Fruit fly (Drosophila melanogaster) whole organism, embryonic: Measurements from ENCODE around the gene CG8173.

ENCODE experiments used
- Aef1 ChIP-seq: fragments of 200-800 bp; sonication (Bioruptor generic); IDR thresholded peaks from 3 replicates; pipeline ENCODE4 v1.3.6; 2022; ENCODE audit warnings: missing biosample characterization, missing genetic modification characterization
- Antp ChIP-seq: fragments of 200-800 bp; sonication (Bioruptor generic); optimal IDR thresholded peaks from 3 replicates; lab custom pipeline; 2016; ENCODE audit warnings: missing biosample characterization, missing genetic modification characterization
- BEAF-32 ChIP-seq: fragments of 200-800 bp; sonication (Bioruptor generic); optimal IDR thresholded peaks from 3 replicates; lab custom pipeline; 2017; ENCODE audit warnings: missing biosample characterization, missing genetic modification characterization, mild to moderate bottlenecking, moderate library complexity, missing genetic modification reagents
- CG10565 ChIP-seq: fragments of 200-800 bp; sonication (Bioruptor generic); optimal IDR thresholded peaks from 3 replicates; lab custom pipeline; 2016; ENCODE audit warnings: missing biosample characterization, mild to moderate bottlenecking, missing genetic modification characterization
- CG11560 ChIP-seq: fragments of 200-800 bp; sonication (Bioruptor generic); IDR thresholded peaks from 3 replicates; pipeline ENCODE4 v1.3.6; 2022; ENCODE audit warnings: missing biosample characterization, missing genetic modification characterization
- CG12071 ChIP-seq: fragments of 200-800 bp; sonication (Bioruptor generic); optimal IDR thresholded peaks from 3 replicates; lab custom pipeline; 2018; ENCODE audit warnings: missing biosample characterization, mild to moderate bottlenecking, missing genetic modification characterization
- CG13624 ChIP-seq: fragments of 200-800 bp; sonication (Bioruptor generic); optimal IDR thresholded peaks from 2 replicates; lab custom pipeline; 2016; ENCODE audit warnings: missing biosample characterization, missing genetic modification characterization
- CG14441 ChIP-seq: fragments of 200-800 bp; sonication (Bioruptor generic); IDR thresholded peaks from 2 replicates; pipeline ENCODE4 v1.3.6; 2022; ENCODE audit warnings: missing biosample characterization, missing genetic modification characterization
- CG14860 ChIP-seq: fragments of 200-800 bp; sonication (Bioruptor generic); IDR thresholded peaks from 3 replicates; pipeline ENCODE4 v1.3.6; 2022; ENCODE audit warnings: missing biosample characterization, missing genetic modification characterization; ENCODE audit not compliant: partially characterized antibody
- CG17361 ChIP-seq: fragments of 200-800 bp; sonication (Bioruptor generic); IDR thresholded peaks from 3 replicates; pipeline ENCODE4 v1.3.6; 2022; ENCODE audit warnings: missing biosample characterization, missing genetic modification characterization
- CG17385 ChIP-seq: fragments of 200-800 bp; sonication (Bioruptor generic); optimal IDR thresholded peaks from 3 replicates; lab custom pipeline; 2018; ENCODE audit warnings: missing biosample characterization, mild to moderate bottlenecking, missing genetic modification characterization
- CG1792 ChIP-seq: fragments of 200-800 bp; sonication (Bioruptor generic); optimal IDR thresholded peaks from 2 replicates; lab custom pipeline; 2016; ENCODE audit warnings: missing biosample characterization, missing genetic modification characterization
- CG18262 ChIP-seq: fragments of 200-800 bp; optimal IDR thresholded peaks from 3 replicates; lab custom pipeline; 2019; ENCODE audit warnings: missing biosample characterization, mild to moderate bottlenecking, missing genetic modification characterization, moderate library complexity
- CG34224 ChIP-seq: fragments of 200-800 bp; sonication (Bioruptor generic); IDR thresholded peaks from 3 replicates; pipeline ENCODE4 v1.3.6; 2022; ENCODE audit warnings: missing biosample characterization, missing genetic modification characterization; ENCODE audit not compliant: partially characterized antibody
- CG3847 ChIP-seq: fragments of 200-800 bp; sonication (Bioruptor generic); IDR thresholded peaks from 2 replicates; pipeline ENCODE4 v1.3.6; 2022; ENCODE audit warnings: missing biosample characterization, missing genetic modification characterization
- CG4730 ChIP-seq: fragments of 200-800 bp; sonication (Bioruptor generic); IDR thresholded peaks from 2 replicates; pipeline ENCODE4 v1.3.6; 2022; ENCODE audit warnings: missing biosample characterization, missing genetic modification characterization
- CG4820 ChIP-seq: fragments of 200-800 bp; sonication (Bioruptor generic); optimal IDR thresholded peaks from 3 replicates; lab custom pipeline; 2016; ENCODE audit warnings: missing biosample characterization, missing genetic modification characterization
- CG6654 ChIP-seq: fragments of 200-800 bp; sonication (Bioruptor generic); optimal IDR thresholded peaks from 2 replicates; lab custom pipeline; 2017; ENCODE audit warnings: missing biosample characterization, mild to moderate bottlenecking, missing genetic modification characterization
- CG6683 ChIP-seq: fragments of 200-800 bp; sonication (Bioruptor generic); optimal IDR thresholded peaks from 2 replicates; lab custom pipeline; 2017; ENCODE audit warnings: missing biosample characterization, mild to moderate bottlenecking, missing genetic modification characterization, missing genetic modification reagents
- CG6689 ChIP-seq: fragments of 200-800 bp; sonication (Bioruptor generic); IDR thresholded peaks from 2 replicates; pipeline ENCODE4 v1.3.6; 2022; ENCODE audit warnings: missing biosample characterization, missing genetic modification characterization
- CG7372 ChIP-seq: fragments of 200-800 bp; sonication (Bioruptor generic); IDR thresholded peaks from 2 replicates; pipeline ENCODE4 v1.3.6; 2022; ENCODE audit warnings: missing biosample characterization, missing genetic modification characterization
- CG7786 ChIP-seq: fragments of 200-800 bp; sonication (Bioruptor generic); optimal IDR thresholded peaks from 2 replicates; lab custom pipeline; 2016; ENCODE audit warnings: missing biosample characterization, missing genetic modification characterization
- CG8765 ChIP-seq: fragments of 200-800 bp; sonication (Bioruptor generic); IDR thresholded peaks from 2 replicates; pipeline ENCODE4 v1.3.6; 2022; ENCODE audit warnings: missing biosample characterization, missing genetic modification characterization
- CG9215 ChIP-seq: fragments of 200-800 bp; sonication (Bioruptor generic); IDR thresholded peaks from 2 replicates; pipeline ENCODE4 v1.3.6; 2022; ENCODE audit warnings: missing biosample characterization, missing genetic modification characterization
- Fer1 ChIP-seq: fragments of 200-800 bp; sonication (Bioruptor generic); optimal IDR thresholded peaks from 2 replicates; lab custom pipeline; 2017; ENCODE audit warnings: missing biosample characterization, mild to moderate bottlenecking, missing genetic modification characterization
- Oaz ChIP-seq: fragments of 200-800 bp; sonication (Bioruptor generic); IDR thresholded peaks from 2 replicates; pipeline ENCODE4 v1.3.6; 2022; ENCODE audit warnings: missing biosample characterization, missing genetic modification characterization
- Ptx1 ChIP-seq: fragments of 200-800 bp; sonication (Bioruptor generic); IDR thresholded peaks from 2 replicates; pipeline ENCODE4 v1.3.6; 2022; ENCODE audit warnings: missing biosample characterization, missing genetic modification characterization
- Ssrp ChIP-seq: fragments of 200-800 bp; sonication (Bioruptor generic); optimal IDR thresholded peaks from 2 replicates; lab custom pipeline; 2018; ENCODE audit warnings: missing biosample characterization, mild to moderate bottlenecking, missing genetic modification characterization, moderate library complexity
- ash1 ChIP-seq: fragments of 200-800 bp; sonication (Bioruptor generic); optimal IDR thresholded peaks from 2 replicates; lab custom pipeline; 2018; ENCODE audit warnings: missing biosample characterization, mild to moderate bottlenecking, missing genetic modification characterization
- chinmo ChIP-seq: fragments of 200-800 bp; sonication (Bioruptor generic); IDR thresholded peaks from 4 replicates; pipeline ENCODE4 v1.3.6; 2022; ENCODE audit warnings: missing biosample characterization, missing genetic modification characterization; ENCODE audit not compliant: partially characterized antibody
- chn ChIP-seq: fragments of 200-800 bp; sonication (Bioruptor generic); optimal IDR thresholded peaks from 2 replicates; lab custom pipeline; 2016; ENCODE audit warnings: missing biosample characterization, missing genetic modification characterization
- ci ChIP-seq: fragments of 200-800 bp; sonication (Bioruptor generic); IDR thresholded peaks from 3 replicates; pipeline ENCODE4 v1.3.6; 2022; ENCODE audit warnings: missing biosample characterization, missing genetic modification characterization
- dan ChIP-seq: fragments of 200-800 bp; sonication (Bioruptor generic); IDR thresholded peaks from 2 replicates; pipeline ENCODE4 v1.3.6; 2022; ENCODE audit warnings: missing biosample characterization, missing genetic modification characterization
- fru ChIP-seq: fragments of >200 bp; optimal IDR thresholded peaks from 2 replicates; lab custom pipeline; 2017
- gce ChIP-seq: fragments of 200-800 bp; sonication (Bioruptor generic); IDR thresholded peaks from 3 replicates; pipeline ENCODE4 v1.3.6; 2022; ENCODE audit warnings: missing biosample characterization, missing genetic modification characterization
- gro ChIP-seq: fragments of 200-800 bp; sonication (Bioruptor generic); optimal IDR thresholded peaks from 2 replicates; lab custom pipeline; 2016; ENCODE audit warnings: missing biosample characterization, missing genetic modification characterization
- gsb-n ChIP-seq: fragments of 200-800 bp; sonication (Bioruptor generic); optimal IDR thresholded peaks from 3 replicates; lab custom pipeline; 2018; ENCODE audit warnings: missing biosample characterization, mild to moderate bottlenecking, missing genetic modification characterization
- jumu ChIP-seq: fragments of 200-800 bp; sonication (Bioruptor generic); optimal IDR thresholded peaks from 3 replicates; lab custom pipeline; 2016; ENCODE audit warnings: missing biosample characterization, missing genetic modification characterization
- lab ChIP-seq: fragments of 200-800 bp; sonication (Bioruptor generic); optimal IDR thresholded peaks from 3 replicates; lab custom pipeline; 2017; ENCODE audit warnings: missing biosample characterization, missing genetic modification characterization, mild to moderate bottlenecking, moderate library complexity, missing genetic modification reagents
- lilli ChIP-seq: fragments of 200-800 bp; sonication (Bioruptor generic); optimal IDR thresholded peaks from 3 replicates; lab custom pipeline; 2016; ENCODE audit warnings: missing biosample characterization, missing genetic modification characterization
- pan ChIP-seq, 4 experiments: fragments of >200 bp in 3 of 4; fragments of 200-800 bp in 1 of 4; sonication (Bioruptor generic) in 1 of 4; optimal IDR thresholded peaks in 3 of 4; IDR thresholded peaks in 1 of 4; 2 replicates each; pipeline versions ENCODE4 v1.3.6 to Lab custom; 2017 to 2022; ENCODE audit warnings: missing biosample characterization in 2 of 4, missing genetic modification characterization in 2 of 4, mixed read lengths in 1 of 4
- peb ChIP-seq: fragments of 200-800 bp; sonication (Bioruptor generic); IDR thresholded peaks from 2 replicates; pipeline ENCODE4 v1.3.6; 2022; ENCODE audit warnings: missing biosample characterization, missing genetic modification characterization
- psq ChIP-seq: fragments of 200-800 bp; sonication (Bioruptor generic); optimal IDR thresholded peaks from 2 replicates; lab custom pipeline; 2017; ENCODE audit warnings: missing biosample characterization, missing genetic modification characterization
- ranshi ChIP-seq: fragments of 200-800 bp; sonication (Bioruptor generic); IDR thresholded peaks from 2 replicates; pipeline ENCODE4 v1.3.6; 2022; ENCODE audit warnings: missing biosample characterization, missing genetic modification characterization
- rib ChIP-seq: fragments of 200-800 bp; sonication (Bioruptor generic); IDR thresholded peaks from 2 replicates; pipeline ENCODE4 v1.3.6; 2022; ENCODE audit warnings: missing biosample characterization, missing genetic modification characterization
- stc ChIP-seq: fragments of 200-800 bp; sonication (Bioruptor generic); IDR thresholded peaks from 2 replicates; pipeline ENCODE4 v1.3.6; 2022; ENCODE audit warnings: missing biosample characterization, missing genetic modification characterization
- unpg ChIP-seq: fragments of 200-800 bp; sonication (Bioruptor generic); optimal IDR thresholded peaks from 3 replicates; lab custom pipeline; 2018; ENCODE audit warnings: missing biosample characterization, mild to moderate bottlenecking, missing genetic modification characterization, moderate library complexity
- vvl ChIP-seq: fragments of 200-800 bp; sonication (Bioruptor generic); IDR thresholded peaks from 2 replicates; pipeline ENCODE4 v1.3.6; 2022; ENCODE audit warnings: missing biosample characterization, missing genetic modification characterization
- yki ChIP-seq: fragments of >200 bp; optimal IDR thresholded peaks from 3 replicates; lab custom pipeline; 2018
- z ChIP-seq: fragments of 200-800 bp; sonication (Bioruptor generic); IDR thresholded peaks from 3 replicates; pipeline ENCODE4 v1.3.6; 2022; ENCODE audit warnings: missing biosample characterization, missing genetic modification characterization

CG8173 gene

DNA sequence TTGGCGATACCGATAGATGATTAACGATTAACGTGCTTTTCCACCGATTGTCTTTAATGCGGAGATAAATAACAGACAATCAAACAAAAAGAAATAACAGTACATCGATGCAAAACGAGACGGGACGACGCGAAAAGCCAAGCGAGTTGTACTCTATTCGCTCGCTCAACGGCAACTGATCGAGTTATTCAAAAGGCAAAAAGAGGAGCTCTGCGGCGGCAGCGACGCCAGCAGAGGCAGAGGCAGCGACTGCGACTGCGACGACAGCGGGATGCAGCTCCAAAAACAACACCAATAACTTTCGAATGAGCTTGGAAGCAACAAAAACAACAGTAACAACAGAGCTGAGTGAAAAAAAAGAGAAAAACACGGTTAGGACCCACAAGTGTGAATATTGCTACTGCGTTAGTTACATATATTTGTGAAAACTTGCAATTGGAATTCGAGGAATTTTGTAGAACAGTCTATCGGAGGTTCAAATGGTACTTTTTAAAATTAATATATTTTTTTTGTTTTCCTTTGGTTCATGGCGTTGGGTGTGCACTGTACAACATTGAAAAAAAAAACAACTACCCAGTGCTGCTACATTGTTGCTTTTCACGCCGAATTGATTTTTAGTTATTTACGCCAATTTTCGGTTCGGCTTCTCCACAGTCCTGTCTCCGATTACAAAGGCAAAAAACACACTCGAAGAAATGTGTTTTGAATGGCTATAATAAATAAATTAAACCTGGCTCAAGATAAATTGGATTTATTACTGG, 26.5 kb downstream of the CG8173 start (continued):
- TF ChIP-seq pan (optimal IDR thresholded peaks at IDR 0.05; lab: Kevin White, UChicago) (no peak), pan (GFP tag; optimal IDR thresholded peaks at IDR 0.05 in 1 of 2, IDR thresholded peaks at IDR 0.05 in 1 of 2) (peak in 1 of 2 experiments; percentile 86), CG14441 (GFP tag; lab: Robert Waterston, UW) (peak; percentile 82), jumu (no peak), chn (GFP tag; lab: Kevin White, UChicago) (peak; percentile 49), ranshi (GFP tag; lab: Robert Waterston, UW) (peak; percentile 72), CG14860 (GFP tag; lab: Robert Waterston, UW) (no peak), yki (lab: Kevin White, UChicago) (no peak), CG1792 (GFP tag; lab: Kevin White, UChicago) (no peak), BEAF-32 (GFP tag; lab: Kevin White, UChicago) (no peak), CG7786 (no peak), stc (peak; percentile 83), CG7372 (GFP tag; lab: Robert Waterston, UW) (peak; percentile 66), Aef1 (peak; percentile 86), vvl (GFP tag; lab: Robert Waterston, UW) (peak; percentile 92), CG10565 (GFP tag; lab: Kevin White, UChicago) (no peak), CG9215 (GFP tag; lab: Robert Waterston, UW) (peak; percentile 54; the same call in 1 of the 2 replicates), CG17361 (peak; percentile 65; the same call in 2 of the 3 replicates), z (GFP tag; lab: Robert Waterston, UW) (no peak), CG11560 (peak; percentile 45; the same call in 1 of the 3 replicates), Antp (GFP tag; lab: Kevin White, UChicago) (peak; percentile 18), unpg (GFP tag; lab: Kevin White, UChicago) (peak; percentile 64), CG6683 (GFP tag; lab: Kevin White, UChicago) (peak; percentile 16), chinmo (peak; percentile 61; the same call in 1 of the 4 replicates), ci (GFP tag; lab: Robert Waterston, UW) (peak; percentile 91), Ptx1 (GFP tag; lab: Robert Waterston, UW) (peak; percentile 89), CG4820 (peak; percentile 60), psq (peak; percentile 5), gro (no peak), gce (peak; percentile 84), CG13624 (GFP tag; lab: Kevin White, UChicago) (no peak), CG34224 (GFP tag; lab: Robert Waterston, UW) (no peak), Fer1 (GFP tag; lab: Kevin White, UChicago) (no peak), Oaz (peak; percentile 76), gsb-n (tag; lab: Kevin White, UChicago) (peak; percentile 35), CG6689 (GFP tag; lab: Robert Waterston, UW) (peak; percentile 86), CG6654 (GFP tag; lab: Kevin White, UChicago) (no peak), Ssrp (tag; lab: Kevin White, UChicago) (peak; percentile 62), rib (GFP tag; lab: Robert Waterston, UW) (peak; percentile 38; the same call in 1 of the 2 replicates), dan (GFP tag; lab: Robert Waterston, UW) (no peak), CG3847 (GFP tag; lab: Robert Waterston, UW) (peak; percentile 38), CG8765 (GFP tag; lab: Robert Waterston, UW) (no peak), fru (lab: Kevin White, UChicago) (no peak), CG17385 (no peak), ash1 (GFP tag; lab: Kevin White, UChicago) (no peak), CG18262 (tag; lab: Kevin White, UChicago) (peak; percentile 66), lab (peak; percentile 68), lilli (GFP tag; lab: Kevin White, UChicago) (peak; percentile 67), CG12071 (GFP tag; lab: Kevin White, UChicago) (peak; percentile 13), peb (GFP tag; lab: Robert Waterston, UW) (peak; percentile 86), CG4730 (GFP tag; lab: Robert Waterston, UW) (peak; percentile 79)
